Fruit fly (Drosophila melanogaster) Kc167 (cell line): Measurements from ENCODE around the gene Uba5.

ENCODE experiments used
- Myc ChIP-seq: fragments of >200 bp; optimal IDR thresholded peaks from 2 replicates; lab custom pipeline; 2017; ENCODE audit warnings: missing external identifiers
- h ChIP-seq: fragments of >200 bp; optimal IDR thresholded peaks from 3 replicates; lab custom pipeline; 2018; ENCODE audit warnings: missing external identifiers
- insv ChIP-seq: fragments of >200 bp; optimal IDR thresholded peaks from 3 replicates; lab custom pipeline; 2018; ENCODE audit warnings: missing external identifiers
- psq ChIP-seq: fragments of >200 bp; optimal IDR thresholded peaks from 2 replicates; lab custom pipeline; 2017; ENCODE audit warnings: missing external identifiers

dm6 chrX:11491473-11491872 is 8.2 kb downstream of the Uba5 start, which contains the start of gene CG33235:
- no peak for TF ChIP-seq insv
- TF ChIP-seq psq (lab: Kevin White, UChicago): no peak
- no peak for TF ChIP-seq Myc
- TF ChIP-seq h (lab: Kevin White, UChicago): no peak
